Worm (Caenorhabditis elegans): Measurements from ENCODE around the gene npr-33.

DNA sequence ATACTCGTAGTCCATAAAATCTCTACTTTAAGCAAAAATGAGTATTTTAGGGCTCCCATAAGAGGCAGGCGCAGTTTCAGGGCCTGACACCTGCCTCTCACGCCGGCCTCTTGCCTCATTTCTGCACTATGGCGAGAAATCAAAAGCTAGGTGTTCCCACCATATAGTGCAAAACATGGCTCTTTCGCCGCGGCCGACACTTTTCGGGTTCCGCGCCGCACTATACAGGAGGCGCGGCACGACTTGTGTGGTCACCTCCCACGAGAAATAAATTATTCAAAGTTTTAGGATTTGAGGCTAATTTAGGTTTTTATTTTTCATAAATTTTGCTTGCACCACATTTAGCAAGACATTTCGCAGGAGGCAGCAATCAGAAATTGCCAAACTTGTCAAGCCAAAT lies 17.9 kb upstream of the npr-33 start:
- TF ChIP-seq pag-3 (tag; optimal IDR thresholded peaks at IDR 0.05; ENCODE audit: borderline replicate concordance, insufficient read depth) (no peak), nhr-237 (tag; optimal IDR thresholded peaks at IDR 0.05) (no peak), ceh-82 (tag; optimal IDR thresholded peaks at IDR 0.05) (no peak), swsn-7 (tag; optimal IDR thresholded peaks at IDR 0.05) (no peak), lin-39 (tag; optimal IDR thresholded peaks at IDR 0.05) (no peak)

All from whole organism, L1 larva.